Worm (Caenorhabditis elegans): ENCODE results near the gene T28C12.15.

T28C12.15 gene

ce11 chrV:6286343-6286742 lies 35.2 kb downstream of the T28C12.15 start, which contains the start of gene srn-1:
srn-1 (minus strand) TSS chrV:6286443.
- TF ChIP-seq ceh-63 (GFP tag; optimal IDR thresholded peaks at IDR 0.05), result no peak
- TF ChIP-seq sup-37 (GFP tag; optimal IDR thresholded peaks at IDR 0.05), result no peak
- no peak for TF ChIP-seq blmp-1 (tag; optimal IDR thresholded peaks at IDR 0.05)
- no peak for TF ChIP-seq nhr-237 (tag; optimal IDR thresholded peaks at IDR 0.05)
- TF ChIP-seq lsy-2 (tag; optimal IDR thresholded peaks at IDR 0.05), result no peak
- no peak for TF ChIP-seq unc-130 (tag; optimal IDR thresholded peaks at IDR 0.05)
- no peak for TF ChIP-seq elt-2 (tag; optimal IDR thresholded peaks at IDR 0.05)
- TF ChIP-seq mef-2 (tag; optimal IDR thresholded peaks at IDR 0.05), result no peak
- no peak for TF ChIP-seq nhr-85 (tag)
- TF ChIP-seq efl-1 (optimal IDR thresholded peaks at IDR 0.05), result no peak
- TF ChIP-seq efl-1 (GFP tag; optimal IDR thresholded peaks at IDR 0.05 in 1 of 2), result no peak
- TF ChIP-seq vab-15 (tag; optimal IDR thresholded peaks at IDR 0.05), result no peak
- TF ChIP-seq ceh-8 (GFP tag; optimal IDR thresholded peaks at IDR 0.05), result no peak
- no peak for TF ChIP-seq aha-1 (tag; optimal IDR thresholded peaks at IDR 0.05)
- no peak for TF ChIP-seq hlh-17 (GFP tag; optimal IDR thresholded peaks at IDR 0.05; ENCODE audit: borderline replicate concordance)
- TF ChIP-seq lin-14 (GFP tag; optimal IDR thresholded peaks at IDR 0.05), result no peak
- no peak for TF ChIP-seq irx-1 (tag; optimal IDR thresholded peaks at IDR 0.05)

- TF ChIP-seq egl-27 (tag; optimal IDR thresholded peaks at IDR 0.05) (no peak), aly-2 (tag; optimal IDR thresholded peaks at IDR 0.05) (no peak), mab-9 (GFP tag; IDR thresholded peaks at IDR 0.05) (no peak), fkh-10 (GFP tag; optimal IDR thresholded peaks at IDR 0.05) (no peak), elt-3 (tag; optimal IDR thresholded peaks at IDR 0.05) (no peak), ztf-11 (tag; optimal IDR thresholded peaks at IDR 0.05) (no peak), hlh-17 (GFP tag; optimal IDR thresholded peaks at IDR 0.05; ENCODE audit: borderline replicate concordance) (no peak), pag-3 (tag; optimal IDR thresholded peaks at IDR 0.05; ENCODE audit: borderline replicate concordance, insufficient read depth) (no peak)
Measured at ce11 chrV:6281175-6281574, 40.4 kb downstream of the T28C12.15 start, which contains the start of the genes K12B6.4 and spe-49. K12B6.4 (minus strand) TSS chrV:6281275. spe-49 (plus strand) TSS chrV:6281359.

ce11 chrV:6280067-6280466 lies 41.5 kb downstream of the T28C12.15 start:
- TF ChIP-seq elt-2 (tag; optimal IDR thresholded peaks at IDR 0.05) (peak; percentile 64), nhr-71 (tag; optimal IDR thresholded peaks at IDR 0.05) (no peak)

ce11 chrV:6278117-6279081 lies 43.2 kb downstream of the T28C12.15 start, which contains the start of gene fil-2:
fil-2 (plus strand) TSS chrV:6279031.
- TF ChIP-seq lin-13 (GFP tag; optimal IDR thresholded peaks at IDR 0.05) (no peak), dsc-1 (tag; optimal IDR thresholded peaks at IDR 0.05) (no peak), pag-3 (tag; optimal IDR thresholded peaks at IDR 0.05; ENCODE audit: borderline replicate concordance, insufficient read depth) (no peak), nhr-85 (tag) (peak; percentile 40), nhr-19 (GFP tag; conservative IDR thresholded peaks at IDR 0.05) (0 out of 2 replicates have a peak, but pooled peaks have one; percentile 8), nhr-20 (tag; optimal IDR thresholded peaks at IDR 0.05) (peak; percentile 52), lin-35 (GFP tag; optimal IDR thresholded peaks at IDR 0.05) (peak in 1 of 2 experiments; percentile 40), lsy-2 (tag; optimal IDR thresholded peaks at IDR 0.05) (peak in 1 of 2 experiments; percentile 44), elt-3 (tag; optimal IDR thresholded peaks at IDR 0.05) (no peak), nhr-90 (tag; optimal IDR thresholded peaks at IDR 0.05; ENCODE audit: poor library complexity) (peak; percentile 66), Y116A8C.19 (tag; optimal IDR thresholded peaks at IDR 0.05; ENCODE audit: borderline replicate concordance) (no peak), nhr-47 (tag; optimal IDR thresholded peaks at IDR 0.05) (peak; percentile 14), efl-1 (optimal IDR thresholded peaks at IDR 0.05) (no peak), efl-1 (GFP tag; optimal IDR thresholded peaks at IDR 0.05 in 1 of 2) (peak in 1 of 2 experiments; percentile 88), ama-1 (optimal IDR thresholded peaks at IDR 0.05) (peak; percentile 84), C16A3.4 (tag; optimal IDR thresholded peaks at IDR 0.05) (no peak), nhr-71 (tag; optimal IDR thresholded peaks at IDR 0.05) (peak; percentile 27), elt-2 (tag; optimal IDR thresholded peaks at IDR 0.05) (peak; percentile 21), C04F5.9 (tag; optimal IDR thresholded peaks at IDR 0.05) (no peak)
